Worm (Caenorhabditis elegans): Measurements from ENCODE around the gene tag-18.

DNA sequence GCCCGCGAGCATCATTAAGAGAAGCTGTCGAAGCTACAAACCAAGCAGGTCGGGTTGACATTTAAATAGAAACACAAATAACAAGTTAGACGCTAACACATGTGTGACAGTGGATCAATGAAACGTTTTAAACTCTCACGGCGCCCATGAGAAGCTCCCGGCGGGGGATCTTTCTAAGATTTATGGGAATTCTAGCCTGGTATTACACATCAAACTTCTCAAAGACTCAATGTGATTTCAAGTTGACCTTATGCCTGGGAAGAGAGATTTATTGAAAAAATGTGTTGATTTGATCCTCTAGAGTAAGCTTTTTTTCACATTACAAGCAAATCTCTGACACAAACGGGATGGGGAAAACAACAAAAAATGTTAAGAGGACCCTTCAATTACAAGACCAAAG is 24.1 kb downstream of the tag-18 start:
- TF ChIP-seq nhr-23 (tag; optimal IDR thresholded peaks at IDR 0.05) (no peak), snpc-4 (tag; optimal IDR thresholded peaks at IDR 0.05) (no peak), zag-1 (tag; optimal IDR thresholded peaks at IDR 0.05) (no peak), skn-1 (tag; optimal IDR thresholded peaks at IDR 0.05) (no peak), unc-39 (tag; optimal IDR thresholded peaks at IDR 0.05) (no peak)

Measured in whole organism, L3 larva.